Fruit fly (Drosophila melanogaster) whole organism, wandering third instar larva: ENCODE measurements around the gene CG3040.
A peak's percentile ranks its signal among the peaks of the same experiment; 100 is the strongest.

Source experiments
- Abd-B ChIP-seq: fragments of >200 bp; optimal IDR thresholded peaks from 2 replicates; lab custom pipeline; 2017; ENCODE audit warnings: missing biosample characterization, missing genetic modification characterization
- CG32264 ChIP-seq: fragments of 200-800 bp; sonication (Bioruptor generic); optimal IDR thresholded peaks from 2 replicates; lab custom pipeline; 2016; ENCODE audit warnings: missing biosample characterization, missing genetic modification characterization
- CG9705 ChIP-seq: fragments of 200-800 bp; sonication (Bioruptor generic); optimal IDR thresholded peaks from 2 replicates; lab custom pipeline; 2018; ENCODE audit warnings: missing biosample characterization, mild to moderate bottlenecking, missing genetic modification characterization
- CrebA ChIP-seq: fragments of 200-800 bp; sonication (Bioruptor generic); optimal IDR thresholded peaks from 2 replicates; lab custom pipeline; 2016; ENCODE audit warnings: missing biosample characterization, mild to moderate bottlenecking, missing genetic modification characterization, borderline replicate concordance
- Dfd ChIP-seq: fragments of >200 bp; optimal IDR thresholded peaks from 2 replicates; lab custom pipeline; 2017; ENCODE audit warnings: missing biosample characterization, missing genetic modification characterization
- Dif ChIP-seq: fragments of 200-275, 200-300 bp; sonication (Bioruptor generic); optimal IDR thresholded peaks from 2 replicates; lab custom pipeline; 2018; ENCODE audit warnings: missing biosample characterization, missing genetic modification characterization; ENCODE audit not compliant: partially characterized antibody
- GATAd ChIP-seq: sonication (Bioruptor generic); optimal IDR thresholded peaks from 2 replicates; lab custom pipeline; 2016; ENCODE audit warnings: missing biosample characterization, missing genetic modification characterization
- HLH106 ChIP-seq: fragments of 200-800 bp; optimal IDR thresholded peaks from 3 replicates; lab custom pipeline; 2019; ENCODE audit warnings: missing biosample characterization, mild to moderate bottlenecking, missing genetic modification characterization, moderate library complexity
- Hnf4 ChIP-seq: fragments of 200-800 bp; sonication (Bioruptor generic); optimal IDR thresholded peaks from 2 replicates; lab custom pipeline; 2016; ENCODE audit warnings: missing biosample characterization, mild to moderate bottlenecking, missing genetic modification characterization
- Hr78 ChIP-seq: fragments of >200 bp; optimal IDR thresholded peaks from 2 replicates; lab custom pipeline; 2017; ENCODE audit warnings: missing biosample characterization, missing genetic modification characterization
- Hr83 ChIP-seq: fragments of 200-300 bp; sonication (Bioruptor generic); optimal IDR thresholded peaks from 2 replicates; lab custom pipeline; 2016; ENCODE audit warnings: missing biosample characterization, mild to moderate bottlenecking, missing genetic modification characterization, moderate library complexity; ENCODE audit not compliant: poor library complexity, severe bottlenecking
- Jra ChIP-seq: sonication (Bioruptor generic); optimal IDR thresholded peaks from 2 replicates; lab custom pipeline; 2016; ENCODE audit warnings: missing biosample characterization, missing genetic modification characterization
- Mio ChIP-seq: sonication (Bioruptor generic); optimal IDR thresholded peaks from 2 replicates; lab custom pipeline; 2016; ENCODE audit warnings: missing biosample characterization, missing genetic modification characterization
- Myc ChIP-seq: fragments of >200 bp; optimal IDR thresholded peaks from 2 replicates; lab custom pipeline; 2017
- N ChIP-seq: fragments of >200 bp; optimal IDR thresholded peaks from 2 replicates; lab custom pipeline; 2018; ENCODE audit warnings: missing biosample characterization, missing external identifiers, missing genetic modification characterization
- OdsH ChIP-seq: fragments of 200-800 bp; sonication (Bioruptor generic); optimal IDR thresholded peaks from 2 replicates; lab custom pipeline; 2016; ENCODE audit warnings: missing biosample characterization, mild to moderate bottlenecking, missing genetic modification characterization
- Rel ChIP-seq, 2 experiments: fragments of 200-800 bp; sonication (Bioruptor generic) in 1 of 2; optimal IDR thresholded peaks; 2 replicates in 1 of 2; 3 replicates in 1 of 2; lab custom pipeline; 2016 to 2019; ENCODE audit warnings: mild to moderate bottlenecking in 2 of 2, missing biosample characterization in 2 of 2, missing genetic modification characterization in 2 of 2, moderate library complexity in 1 of 2
- Sp1 ChIP-seq: fragments of 200-800 bp; sonication (Bioruptor generic); optimal IDR thresholded peaks from 3 replicates; lab custom pipeline; 2019; ENCODE audit warnings: missing biosample characterization, mild to moderate bottlenecking, missing genetic modification characterization, moderate library complexity
- Vsx2 ChIP-seq: fragments of 200-300, 225-300 bp; sonication (Bioruptor generic); optimal IDR thresholded peaks from 2 replicates; lab custom pipeline; 2018; ENCODE audit warnings: missing biosample characterization, missing genetic modification characterization; ENCODE audit not compliant: partially characterized antibody
- br ChIP-seq: fragments of 200-800 bp; sonication (Bioruptor generic); optimal IDR thresholded peaks from 2 replicates; lab custom pipeline; 2016; ENCODE audit warnings: missing biosample characterization, missing genetic modification characterization
- brk ChIP-seq: fragments of 200-800 bp; sonication (Bioruptor generic); optimal IDR thresholded peaks from 2 replicates; lab custom pipeline; 2016; ENCODE audit warnings: missing biosample characterization, mild to moderate bottlenecking, missing genetic modification characterization
- dl ChIP-seq, 2 experiments: fragments of 175-275, 200-275 bp in 1 of 2; fragments of 200-275 bp in 1 of 2; sonication (Bioruptor generic); optimal IDR thresholded peaks; lab custom pipeline; 2018; ENCODE audit warnings: mild to moderate bottlenecking in 2 of 2, missing biosample characterization in 2 of 2, missing genetic modification characterization in 2 of 2, moderate library complexity in 2 of 2; ENCODE audit not compliant: partially characterized antibody in 2 of 2, insufficient read depth in 1 of 2
- dmrt93B ChIP-seq: fragments of 200-800 bp; sonication (Bioruptor generic); optimal IDR thresholded peaks from 2 replicates; lab custom pipeline; 2018; ENCODE audit warnings: missing biosample characterization, mild to moderate bottlenecking, missing genetic modification characterization
- dsf ChIP-seq: sonication (Bioruptor generic); optimal IDR thresholded peaks from 2 replicates; lab custom pipeline; 2016; ENCODE audit warnings: missing biosample characterization, missing genetic modification characterization, borderline replicate concordance
- ey ChIP-seq: fragments of 200-800 bp; sonication (Bioruptor generic); optimal IDR thresholded peaks from 2 replicates; lab custom pipeline; 2016; ENCODE audit warnings: missing biosample characterization, missing genetic modification characterization
- foxo ChIP-seq, 2 experiments: fragments of 200-800 bp; sonication (Bioruptor generic); optimal IDR thresholded peaks; 2 replicates in 1 of 2; 3 replicates in 1 of 2; lab custom pipeline; 2016 to 2017; ENCODE audit warnings: missing biosample characterization in 2 of 2, missing genetic modification characterization in 2 of 2
- fru ChIP-seq: fragments of 200-800 bp; sonication (Bioruptor generic); optimal IDR thresholded peaks from 3 replicates; lab custom pipeline; 2016; ENCODE audit warnings: missing biosample characterization, mild to moderate bottlenecking, missing genetic modification characterization
- h ChIP-seq: fragments of 200-800 bp; sonication (Bioruptor generic); optimal IDR thresholded peaks from 3 replicates; lab custom pipeline; 2016; ENCODE audit warnings: missing biosample characterization, mild to moderate bottlenecking, missing genetic modification characterization
- jim ChIP-seq: fragments of 175-275, 200-325 bp; sonication (Bioruptor generic); optimal IDR thresholded peaks from 2 replicates; lab custom pipeline; 2016; ENCODE audit warnings: missing biosample characterization, mild to moderate bottlenecking, missing genetic modification characterization
- lola ChIP-seq: fragments of >200 bp; optimal IDR thresholded peaks from 2 replicates; lab custom pipeline; 2017; ENCODE audit warnings: missing biosample characterization, missing genetic modification characterization
- pan ChIP-seq: fragments of >200 bp; optimal IDR thresholded peaks from 2 replicates; lab custom pipeline; 2017
- psq ChIP-seq: fragments of 200-800 bp; sonication (Bioruptor generic); optimal IDR thresholded peaks from 3 replicates; lab custom pipeline; 2017; ENCODE audit warnings: missing biosample characterization, mild to moderate bottlenecking, missing genetic modification characterization, moderate library complexity
- rgr ChIP-seq: fragments of 200-800 bp; sonication (Bioruptor generic); optimal IDR thresholded peaks from 3 replicates; lab custom pipeline; 2016; ENCODE audit warnings: missing biosample characterization, mild to moderate bottlenecking, missing genetic modification characterization
- sage ChIP-seq: fragments of 200-800 bp; sonication (Bioruptor generic); optimal IDR thresholded peaks from 2 replicates; lab custom pipeline; 2016; ENCODE audit warnings: missing biosample characterization, mild to moderate bottlenecking, missing genetic modification characterization
- sv ChIP-seq: fragments of 200-800 bp; sonication (Bioruptor generic); optimal IDR thresholded peaks from 3 replicates; lab custom pipeline; 2016; ENCODE audit warnings: missing biosample characterization, missing genetic modification characterization
- tai ChIP-seq: sonication (Bioruptor generic); optimal IDR thresholded peaks from 2 replicates; lab custom pipeline; 2016; ENCODE audit warnings: missing biosample characterization, missing genetic modification characterization
- usp ChIP-seq: fragments of >200 bp; optimal IDR thresholded peaks from 2 replicates; lab custom pipeline; 2017; ENCODE audit warnings: missing biosample characterization, missing genetic modification characterization
- woc ChIP-seq: sonication (Bioruptor generic); optimal IDR thresholded peaks from 2 replicates; lab custom pipeline; 2016; ENCODE audit warnings: missing biosample characterization, mild to moderate bottlenecking, missing genetic modification characterization

The CG3040 gene

dm6 chrX:7013320-7014214, 40.4 kb upstream of the CG3040 start, which contains the start of the genes CG3032 and CG4593:
CG3032 (minus strand) TSS chrX:7013881.
CG4593 (plus strand) TSS chrX:7013887.
- no peak for TF ChIP-seq CrebA (GFP tag; lab: Kevin White, UChicago)
- TF ChIP-seq OdsH (GFP tag; lab: Kevin White, UChicago): peak; percentile 77
- no peak for TF ChIP-seq N (GFP tag; lab: Kevin White, UChicago)
- peak; percentile 6 to 88 for TF ChIP-seq foxo (GFP tag; optimal IDR thresholded peaks at IDR 0.05; lab: Kevin White, UChicago)
- peak; percentile 87 for TF ChIP-seq HLH106 (tag; lab: Kevin White, UChicago)
- TF ChIP-seq Jra (GFP tag; lab: Kevin White, UChicago): peak; percentile 60
- TF ChIP-seq Myc (lab: Kevin White, UChicago): no peak
- TF ChIP-seq brk (GFP tag; lab: Kevin White, UChicago): peak; percentile 49
- peak; percentile 81 for TF ChIP-seq sage
- peak; percentile 70 for TF ChIP-seq sv (GFP tag; lab: Kevin White, UChicago)
- TF ChIP-seq tai (GFP tag; lab: Kevin White, UChicago): peak; percentile 76
- TF ChIP-seq psq (GFP tag; lab: Kevin White, UChicago): peak; percentile 73
- TF ChIP-seq h: peak; percentile 85
- TF ChIP-seq CG32264: peak; percentile 59
- peak; percentile 71 for TF ChIP-seq br (GFP tag; lab: Kevin White, UChicago)
- peak; percentile 50 for TF ChIP-seq dsf (GFP tag; lab: Kevin White, UChicago)
- no peak for TF ChIP-seq Rel (GFP tag; optimal IDR thresholded peaks at IDR 0.05; lab: Kevin White, UChicago)
- peak; percentile 34 for TF ChIP-seq Rel (tag; optimal IDR thresholded peaks at IDR 0.05; lab: Kevin White, UChicago)
- peak; percentile 78 for TF ChIP-seq dmrt93B (GFP tag; lab: Kevin White, UChicago)
- TF ChIP-seq pan: no peak
- peak; percentile 85 for TF ChIP-seq ey (GFP tag; lab: Kevin White, UChicago)
- TF ChIP-seq CG9705: peak; percentile 7
- peak; percentile 56 for TF ChIP-seq Mio (GFP tag; lab: Kevin White, UChicago)
- peak; percentile 77 for TF ChIP-seq Sp1 (GFP tag; lab: Kevin White, UChicago)
- no peak for TF ChIP-seq Hr78
- TF ChIP-seq fru (GFP tag; lab: Kevin White, UChicago): peak; percentile 82
- peak; percentile 87 for TF ChIP-seq Hnf4 (GFP tag; lab: Kevin White, UChicago)
- TF ChIP-seq Hr83: peak; percentile 56
- TF ChIP-seq Vsx2 (GFP tag; lab: Kevin White, UChicago): no peak
- TF ChIP-seq woc (GFP tag; lab: Kevin White, UChicago): peak; percentile 83
- TF ChIP-seq rgr (GFP tag; lab: Kevin White, UChicago): peak; percentile 91

dm6 chrX:7011063-7011743, 38.0 kb upstream of the CG3040 start, which contains the start of the genes cm, sloth1 and sloth2:
cm (minus strand) TSS chrX:7011145.
sloth1 (plus strand) TSS chrX:7011357.
sloth2 (plus strand) TSS chrX:7011357.
- TF ChIP-seq jim (GFP tag; lab: Kevin White, UChicago) (no peak), CG9705 (peak; percentile 77), sage (peak; percentile 65), dl (GFP tag; optimal IDR thresholded peaks at IDR 0.05; lab: Kevin White, UChicago; ENCODE audit: insufficient read depth in 1 of 2, partially characterized antibody in 2 of 2) (no peak), tai (GFP tag; lab: Kevin White, UChicago) (peak; percentile 91), woc (GFP tag; lab: Kevin White, UChicago) (peak; percentile 91), br (GFP tag; lab: Kevin White, UChicago) (peak; percentile 91), h (peak; percentile 89), rgr (GFP tag; lab: Kevin White, UChicago) (peak; percentile 92), Hr83 (peak; percentile 77), Dfd (GFP tag; lab: Kevin White, UChicago) (no peak), psq (GFP tag; lab: Kevin White, UChicago) (peak; percentile 82), Abd-B (GFP tag; lab: Kevin White, UChicago) (no peak), Mio (GFP tag; lab: Kevin White, UChicago) (peak; percentile 4), Hnf4 (GFP tag; lab: Kevin White, UChicago) (peak; percentile 95), OdsH (GFP tag; lab: Kevin White, UChicago) (peak; percentile 86), CrebA (GFP tag; lab: Kevin White, UChicago) (no peak), N (GFP tag; lab: Kevin White, UChicago) (no peak), Jra (GFP tag; lab: Kevin White, UChicago) (peak; percentile 95), GATAd (GFP tag; lab: Kevin White, UChicago) (peak; percentile 85), CG32264 (peak; percentile 66), ey (GFP tag; lab: Kevin White, UChicago) (peak; percentile 84), Vsx2 (GFP tag; lab: Kevin White, UChicago) (no peak), Sp1 (GFP tag; lab: Kevin White, UChicago) (peak; percentile 86), Hr78 (no peak), foxo (GFP tag; optimal IDR thresholded peaks at IDR 0.05; lab: Kevin White, UChicago) (peak; percentile 54 to 91), Dif (GFP tag; lab: Kevin White, UChicago) (no peak), pan (no peak), Myc (lab: Kevin White, UChicago) (no peak), HLH106 (tag; lab: Kevin White, UChicago) (peak; percentile 88), dmrt93B (GFP tag; lab: Kevin White, UChicago) (peak; percentile 65), lola (GFP tag; lab: Kevin White, UChicago) (no peak), usp (GFP tag; lab: Kevin White, UChicago) (no peak), fru (GFP tag; lab: Kevin White, UChicago) (peak; percentile 86), brk (GFP tag; lab: Kevin White, UChicago) (peak; percentile 76), Rel (GFP tag; optimal IDR thresholded peaks at IDR 0.05; lab: Kevin White, UChicago) (no peak), Rel (tag; optimal IDR thresholded peaks at IDR 0.05; lab: Kevin White, UChicago) (peak; percentile 80), sv (GFP tag; lab: Kevin White, UChicago) (peak; percentile 80), dsf (GFP tag; lab: Kevin White, UChicago) (peak; percentile 83)
